Worm (Caenorhabditis elegans) whole organism, young adult: ENCODE data around the gene Y116A8C.468.

Experiments used
- B0261.1 ChIP-seq: sonication (generic microtip); optimal IDR thresholded peaks from 2 replicates; lab custom pipeline; 2016; ENCODE audit warnings: mild to moderate bottlenecking, missing genetic modification characterization, moderate library complexity, missing compliant biosample characterization
- F10E7.11 ChIP-seq: sonication (generic microtip); optimal IDR thresholded peaks from 2 replicates; lab custom pipeline; 2017; ENCODE audit warnings: mild to moderate bottlenecking, missing genetic modification characterization, moderate library complexity, missing compliant biosample characterization
- F23B12.7 ChIP-seq: sonication (generic microtip); optimal IDR thresholded peaks from 2 replicates; lab custom pipeline; 2017; ENCODE audit warnings: missing genetic modification characterization, mild to moderate bottlenecking, missing compliant biosample characterization, antibody characterized with exemption, moderate library complexity; ENCODE audit not compliant: insufficient read depth
- F37B4.10 ChIP-seq: fragments of 200-800 bp; sonication (Bioruptor generic); IDR thresholded peaks from 2 replicates; pipeline ENCODE4 v1.3.6; 2022; ENCODE audit warnings: missing genetic modification characterization, missing compliant biosample characterization
- K12H6.12 ChIP-seq: fragments of 200-800 bp; sonication (Bioruptor generic); optimal IDR thresholded peaks from 2 replicates; lab custom pipeline; 2018; ENCODE audit warnings: mild to moderate bottlenecking, missing genetic modification characterization, missing compliant biosample characterization
- Y56A3A.18 ChIP-seq: fragments of 200-800 bp; sonication (Bioruptor generic); IDR thresholded peaks from 2 replicates; pipeline ENCODE4 v1.3.6; 2022; ENCODE audit warnings: missing genetic modification reagents, missing genetic modification characterization, missing compliant biosample characterization
- Y79H2A.3 ChIP-seq: fragments of 200-800 bp; sonication (Bioruptor generic); conservative IDR thresholded peaks from 2 replicates; pipeline ENCODE4 v1.3.6; 2022; ENCODE audit warnings: missing genetic modification reagents, missing genetic modification characterization, missing compliant biosample characterization
- akir-1 ChIP-seq: fragments of 200-800 bp; sonication (Bioruptor generic); optimal IDR thresholded peaks from 2 replicates; lab custom pipeline; 2018; ENCODE audit warnings: mild to moderate bottlenecking, missing genetic modification characterization, moderate library complexity, missing compliant biosample characterization
- aptf-3 ChIP-seq: fragments of 200-800 bp; sonication (Bioruptor generic); IDR thresholded peaks from 2 replicates; pipeline ENCODE4 v1.3.6; 2022; ENCODE audit warnings: missing genetic modification characterization, missing compliant biosample characterization
- athp-1 ChIP-seq: sonication (generic microtip); optimal IDR thresholded peaks from 2 replicates; lab custom pipeline; 2017; ENCODE audit warnings: mild to moderate bottlenecking, missing genetic modification characterization, missing compliant biosample characterization
- attf-6 ChIP-seq: fragments of 200-800 bp; sonication (Bioruptor generic); IDR thresholded peaks from 2 replicates; pipeline ENCODE4 v1.3.6; 2022; ENCODE audit warnings: missing genetic modification reagents, missing genetic modification characterization, missing compliant biosample characterization
- ccch-3 ChIP-seq: fragments of 200-800 bp; sonication (Bioruptor generic); optimal IDR thresholded peaks from 2 replicates; lab custom pipeline; 2018; ENCODE audit warnings: mild to moderate bottlenecking, missing genetic modification characterization, missing compliant biosample characterization
- ceh-100 ChIP-seq: fragments of 200-800 bp; sonication (Bioruptor generic); IDR thresholded peaks from 2 replicates; pipeline ENCODE4 v1.3.6; 2022; ENCODE audit warnings: missing genetic modification reagents, missing genetic modification characterization, missing compliant biosample characterization
- ceh-58 ChIP-seq: fragments of 200-800 bp; sonication (Bioruptor generic); IDR thresholded peaks from 2 replicates; pipeline ENCODE4 v1.3.6; 2022; ENCODE audit warnings: missing genetic modification characterization, missing compliant biosample characterization
- hsf-1 ChIP-seq: fragments of 200-800 bp; sonication (Bioruptor generic); IDR thresholded peaks from 2 replicates; pipeline ENCODE4 v1.3.6; 2022; ENCODE audit warnings: missing genetic modification reagents, missing genetic modification characterization, missing compliant biosample characterization
- lag-1 ChIP-seq: fragments of 200-800 bp; sonication (Bioruptor generic); IDR thresholded peaks from 2 replicates; pipeline ENCODE4 v1.3.6; 2022; ENCODE audit warnings: missing genetic modification reagents, missing genetic modification characterization, missing compliant biosample characterization
- let-607 ChIP-seq, 2 experiments: fragments of 200-800 bp in 1 of 2; sonication (Bioruptor generic) in 1 of 2; sonication (generic microtip) in 1 of 2; optimal IDR thresholded peaks; 2 replicates each; lab custom pipeline; 2016 to 2018; ENCODE audit warnings: mild to moderate bottlenecking in 2 of 2, missing compliant biosample characterization in 2 of 2, missing genetic modification characterization in 2 of 2, moderate library complexity in 2 of 2, missing genotype in 1 of 2
- lin-26 ChIP-seq: fragments of 200-800 bp; sonication (Bioruptor generic); IDR thresholded peaks from 2 replicates; pipeline ENCODE4 v1.3.6; 2022; ENCODE audit warnings: missing genetic modification reagents, missing genetic modification characterization, missing compliant biosample characterization
- nfya-1 ChIP-seq: sonication (generic microtip); optimal IDR thresholded peaks from 2 replicates; lab custom pipeline; 2017; ENCODE audit warnings: antibody characterized with exemption, missing compliant biosample characterization, missing genetic modification characterization, borderline replicate concordance; ENCODE audit not compliant: insufficient read depth
- nhr-179 ChIP-seq: sonication (generic microtip); optimal IDR thresholded peaks from 2 replicates; lab custom pipeline; 2016; ENCODE audit warnings: mild to moderate bottlenecking, missing genetic modification characterization, missing compliant biosample characterization
- nhr-90 ChIP-seq: sonication (generic microtip); optimal IDR thresholded peaks from 2 replicates; lab custom pipeline; 2016; ENCODE audit warnings: missing genotype, mild to moderate bottlenecking, missing genetic modification characterization, missing compliant biosample characterization
- pbrm-1 ChIP-seq: fragments of 200-800 bp; sonication (Bioruptor generic); IDR thresholded peaks from 2 replicates; pipeline ENCODE4 v1.3.6; 2022; ENCODE audit warnings: missing genetic modification reagents, missing genetic modification characterization, missing compliant biosample characterization
- pha-4 ChIP-seq: fragments of 150-350 bp; sonication (generic microtip); optimal IDR thresholded peaks from 2 replicates; lab custom pipeline; 2014; ENCODE audit warnings: missing biosample characterization, missing genetic modification reagents, missing genetic modification characterization
- rcor-1 ChIP-seq: fragments of 200-800 bp; sonication (Bioruptor generic); IDR thresholded peaks from 2 replicates; pipeline ENCODE4 v1.3.6; 2022; ENCODE audit warnings: missing genetic modification reagents, missing genetic modification characterization, missing compliant biosample characterization
- rec-8 ChIP-seq, 2 experiments: sonication (generic microtip); optimal IDR thresholded peaks; 2 replicates each; lab custom pipeline; 2016; ENCODE audit warnings: mild to moderate bottlenecking in 2 of 2, missing genetic modification characterization in 2 of 2, missing genetic modification reagents in 2 of 2, missing genotype in 2 of 2, missing biosample characterization in 1 of 2, missing compliant biosample characterization in 1 of 2, moderate library complexity in 1 of 2
- rpc-1 ChIP-seq, 2 experiments: fragments of 150-350 bp in 1 of 2; sonication (generic microtip) in 1 of 2; optimal IDR thresholded peaks; 2 replicates each; lab custom pipeline; 2014 to 2018; ENCODE audit warnings: missing biosample characterization in 1 of 2, missing genetic modification characterization in 1 of 2, missing genetic modification reagents in 1 of 2, missing genotype in 1 of 2
- snpc-4 ChIP-seq, 5 experiments: fragments of 150-350 bp in 1 of 5; sonication (generic microtip) in 4 of 5; optimal IDR thresholded peaks; 2 replicates each; lab custom pipeline; 2014 to 2018; ENCODE audit warnings: missing genetic modification characterization in 5 of 5, missing biosample characterization in 3 of 5, antibody characterized with exemption in 2 of 5, mild to moderate bottlenecking in 2 of 5, missing compliant biosample characterization in 2 of 5, missing genotype in 2 of 5, moderate library complexity in 2 of 5, missing genetic modification reagents in 1 of 5
- tbx-9 ChIP-seq: sonication (generic microtip); optimal IDR thresholded peaks from 2 replicates; lab custom pipeline; 2016; ENCODE audit warnings: borderline replicate concordance, missing genetic modification characterization, inconsistent platforms, missing compliant biosample characterization
- unc-62 ChIP-seq: fragments of 150-350 bp; optimal IDR thresholded peaks from 2 replicates; lab custom pipeline; 2014; ENCODE audit warnings: missing biosample characterization, missing genetic modification reagents, missing genetic modification characterization
- zfh-2 ChIP-seq: fragments of 200-800 bp; sonication (Bioruptor generic); conservative IDR thresholded peaks from 2 replicates; pipeline ENCODE4 v1.3.6; 2022; ENCODE audit warnings: missing genetic modification reagents, missing genetic modification characterization, missing compliant biosample characterization
- ztf-25 ChIP-seq: fragments of 200-800 bp; sonication (Bioruptor generic); IDR thresholded peaks from 2 replicates; pipeline ENCODE4 v1.3.6; 2022; ENCODE audit warnings: missing genetic modification reagents, missing genetic modification characterization, missing compliant biosample characterization
- ztf-3 ChIP-seq: fragments of 200-800 bp; sonication (Bioruptor generic); optimal IDR thresholded peaks from 2 replicates; lab custom pipeline; 2018; ENCODE audit warnings: mild to moderate bottlenecking, missing genetic modification characterization, missing compliant biosample characterization

The Y116A8C.468 gene

DNA sequence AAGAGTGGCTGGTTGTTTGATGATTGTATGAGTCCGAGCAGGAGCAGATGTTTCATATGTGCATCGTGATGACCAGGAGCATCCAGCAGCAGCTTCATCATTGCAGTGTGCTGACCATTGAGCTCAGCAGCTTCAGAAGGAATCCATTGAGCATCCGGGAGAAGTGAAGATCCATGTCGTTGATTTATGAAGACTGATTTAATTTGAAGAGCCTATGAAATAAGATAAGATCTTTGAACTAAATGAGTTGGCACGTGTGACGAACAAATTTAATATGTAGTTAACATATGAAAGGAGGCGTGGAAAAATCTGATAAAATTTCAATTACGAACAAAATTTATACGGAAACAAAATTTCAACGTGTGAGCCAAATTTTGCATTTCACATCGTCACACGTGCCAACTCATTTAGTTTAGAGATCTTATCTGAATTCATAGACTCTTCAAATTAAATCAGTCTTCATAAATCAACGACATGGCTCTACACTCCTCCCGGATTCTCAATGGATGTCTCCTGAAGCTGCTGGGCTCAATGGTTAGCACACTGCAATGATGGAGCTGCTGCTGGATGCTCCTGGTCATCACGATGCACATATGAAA is at the start of gene Y116A8C.468, which contains the start of gene Y116A8C.469:
Y116A8C.468 (plus strand) TSS at position 549 of the 599 bp plus-strand sequence.
Y116A8C.469 (minus strand) TSS at position 101 of the 599 bp plus-strand sequence.
- TF ChIP-seq zfh-2 (GFP tag; lab: Robert Waterston, UW) (no peak), F23B12.7 (tag; lab: Kevin White, UChicago) (no peak), F37B4.10 (GFP tag; lab: Robert Waterston, UW) (no peak), ztf-3 (GFP tag; lab: Kevin White, UChicago) (no peak), lag-1 (GFP tag; lab: Robert Waterston, UW) (no peak), lin-26 (GFP tag; lab: Robert Waterston, UW) (no peak), Y79H2A.3 (no peak), K12H6.12 (tag; lab: Kevin White, UChicago) (no peak), rpc-1 (optimal IDR thresholded peaks at IDR 0.05; lab: Kevin White, UChicago) (no peak), rpc-1 (tag; optimal IDR thresholded peaks at IDR 0.05; lab: Kevin White, UChicago) (no peak), aptf-3 (GFP tag; lab: Robert Waterston, UW) (no peak)
- TF ChIP-seq, all 124 proteins: peak for 0

DNA sequence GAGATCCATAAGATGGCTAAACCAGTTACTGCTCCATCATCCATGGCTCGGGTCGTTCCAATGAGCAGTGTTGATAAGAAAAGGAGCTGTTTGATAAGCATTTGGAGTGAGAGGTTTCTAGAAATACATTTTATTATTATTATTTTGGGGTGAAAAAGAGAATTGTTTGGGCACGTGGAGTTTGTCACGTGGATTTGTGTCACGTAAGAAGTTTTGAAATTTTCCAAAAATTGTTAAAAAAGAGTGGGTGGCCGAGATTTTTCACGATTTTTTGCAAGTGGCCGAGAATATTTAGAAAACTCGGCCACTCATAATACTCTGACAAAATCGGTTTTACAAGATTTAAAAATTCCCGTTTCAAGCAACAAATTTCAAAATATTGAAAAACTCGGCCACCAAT is 49.3 kb upstream of the Y116A8C.468 start, which contains the start of gene T06A10.106:
T06A10.106 (minus strand) TSS at position 101 of the 400 bp plus-strand sequence.
- TF ChIP-seq rec-8 (tag; optimal IDR thresholded peaks at IDR 0.05; lab: Kevin White, UChicago) (no peak), akir-1 (GFP tag; lab: Kevin White, UChicago) (no peak), nhr-90 (tag; lab: Kevin White, UChicago) (no peak), B0261.1 (tag; lab: Kevin White, UChicago) (no peak), rpc-1 (optimal IDR thresholded peaks at IDR 0.05; lab: Kevin White, UChicago) (no peak), rpc-1 (tag; optimal IDR thresholded peaks at IDR 0.05; lab: Kevin White, UChicago) (no peak), tbx-9 (tag; lab: Kevin White, UChicago) (no peak), rcor-1 (GFP tag; lab: Robert Waterston, UW) (no peak), nfya-1 (tag; lab: Kevin White, UChicago) (no peak), let-607 (tag; optimal IDR thresholded peaks at IDR 0.05; lab: Kevin White, UChicago) (no peak), nhr-179 (tag; lab: Kevin White, UChicago) (no peak), F10E7.11 (tag; lab: Kevin White, UChicago) (no peak), unc-62 (GFP tag; lab: Kevin White, UChicago) (no peak), pbrm-1 (GFP tag; lab: Robert Waterston, UW) (no peak), Y56A3A.18 (GFP tag; lab: Robert Waterston, UW) (no peak), lag-1 (GFP tag; lab: Robert Waterston, UW) (no peak), ztf-25 (GFP tag; lab: Robert Waterston, UW) (no peak), ceh-58 (no peak), ccch-3 (GFP tag; lab: Kevin White, UChicago) (no peak), pha-4 (tag; lab: Kevin White, UChicago) (no peak)

DNA sequence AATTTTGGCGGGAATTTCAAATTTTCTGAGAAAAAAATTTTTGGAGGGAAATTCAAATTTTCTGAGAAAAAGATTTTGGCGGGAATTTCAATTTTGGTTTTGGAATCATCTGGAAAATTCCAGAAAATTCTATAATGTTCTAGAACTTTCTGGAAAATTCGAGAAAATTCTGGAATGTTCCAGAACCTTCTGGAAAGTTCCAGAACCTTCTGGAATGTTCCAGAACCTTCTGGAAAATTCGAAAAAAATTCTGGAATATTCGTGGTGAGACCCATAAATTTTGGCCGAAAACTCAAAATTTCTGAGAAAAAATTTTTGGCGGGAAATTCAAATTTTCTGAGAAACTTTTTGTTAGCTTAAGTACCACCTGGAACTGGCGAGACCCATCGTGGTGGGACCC is 35.8 kb upstream of the Y116A8C.468 start:
- TF ChIP-seq hsf-1 (peak; percentile 97), ceh-100 (peak; percentile 64), attf-6 (GFP tag; lab: Robert Waterston, UW) (peak; percentile 25; the same call in 1 of the 2 replicates)

DNA sequence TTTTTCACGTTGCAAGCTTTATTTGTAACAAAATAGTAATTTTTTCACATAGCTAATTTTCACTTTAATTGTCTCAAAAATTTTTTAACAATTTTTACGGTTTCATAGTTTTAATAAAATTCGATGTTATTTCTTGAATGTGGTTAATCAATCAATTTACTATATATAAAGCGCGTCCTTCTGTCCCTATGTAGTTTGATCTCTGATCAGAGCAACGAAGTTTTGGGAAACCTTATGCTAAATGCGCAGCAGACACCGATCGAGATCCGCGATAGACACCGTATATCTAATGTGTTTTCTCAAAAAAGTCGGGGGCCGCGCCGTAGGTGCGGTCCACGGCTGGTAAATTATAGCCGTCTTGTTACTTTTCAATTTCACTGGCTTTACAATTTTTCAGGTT is 29.6 kb upstream of the Y116A8C.468 start:
- peak; percentile 55; the same call in 1 of the 2 replicates for TF ChIP-seq attf-6 (GFP tag; lab: Robert Waterston, UW)
- no peak for TF ChIP-seq snpc-4 (GFP tag; optimal IDR thresholded peaks at IDR 0.05; lab: Kevin White, UChicago)
- TF ChIP-seq snpc-4 (tag; optimal IDR thresholded peaks at IDR 0.05; lab: Kevin White, UChicago): peak in 1 of 4 experiments; percentile 52
- no peak for TF ChIP-seq athp-1
